Worm (Caenorhabditis elegans) whole organism, late embryonic: ENCODE measurements around the gene F54H5.5.
A peak's percentile ranks its signal among the peaks of the same experiment; 100 is the strongest.

ENCODE experiments used
- C08G9.2 ChIP-seq: sonication (generic microtip); optimal IDR thresholded peaks from 2 replicates; lab custom pipeline; 2016; ENCODE audit warnings: mild to moderate bottlenecking, missing genetic modification characterization, moderate library complexity, missing compliant biosample characterization
- F13H6.1 ChIP-seq: sonication (generic microtip); optimal IDR thresholded peaks from 2 replicates; lab custom pipeline; 2016; ENCODE audit warnings: missing genetic modification characterization, missing compliant biosample characterization
- K02D7.2 ChIP-seq: sonication (generic microtip); optimal IDR thresholded peaks from 2 replicates; lab custom pipeline; 2017; ENCODE audit warnings: mild to moderate bottlenecking, missing genetic modification characterization, missing compliant biosample characterization
- K09A11.1 ChIP-seq: sonication (generic microtip); optimal IDR thresholded peaks from 2 replicates; lab custom pipeline; 2017; ENCODE audit warnings: antibody characterized with exemption, mild to moderate bottlenecking, missing genetic modification characterization, missing compliant biosample characterization; ENCODE audit not compliant: insufficient read depth
- Y22D7AL.16 ChIP-seq: sonication (generic microtip); optimal IDR thresholded peaks from 2 replicates; lab custom pipeline; 2016; ENCODE audit warnings: missing genetic modification characterization, missing compliant biosample characterization
- ama-1 ChIP-seq: fragments of 150-350 bp; optimal IDR thresholded peaks from 2 replicates; lab custom pipeline; 2014
- ceh-18 ChIP-seq: sonication (generic microtip); optimal IDR thresholded peaks from 2 replicates; lab custom pipeline; 2016; ENCODE audit warnings: missing genetic modification characterization, missing compliant biosample characterization
- ceh-19 ChIP-seq: fragments of 200-800 bp; sonication (Bioruptor generic); optimal IDR thresholded peaks from 2 replicates; lab custom pipeline; 2018; ENCODE audit warnings: mild to moderate bottlenecking, missing genetic modification characterization, missing compliant biosample characterization
- ceh-34 ChIP-seq: sonication (generic microtip); optimal IDR thresholded peaks from 2 replicates; lab custom pipeline; 2016; ENCODE audit warnings: mild to moderate bottlenecking, missing genetic modification characterization, missing compliant biosample characterization
- che-1 ChIP-seq: sonication (generic microtip); optimal IDR thresholded peaks from 2 replicates; lab custom pipeline; 2016; ENCODE audit warnings: mild to moderate bottlenecking, missing genetic modification characterization, missing compliant biosample characterization
- elt-4 ChIP-seq: sonication (generic microtip); optimal IDR thresholded peaks from 2 replicates; lab custom pipeline; 2016; ENCODE audit warnings: missing genetic modification characterization, missing compliant biosample characterization
- ets-4 ChIP-seq: sonication (generic microtip); optimal IDR thresholded peaks from 2 replicates; lab custom pipeline; 2016; ENCODE audit warnings: missing genetic modification characterization, missing compliant biosample characterization
- fkh-10 ChIP-seq: fragments of 150-350 bp; optimal IDR thresholded peaks from 2 replicates; lab custom pipeline; 2014; ENCODE audit warnings: missing biosample characterization, missing genetic modification reagents, missing genetic modification characterization
- hlh-15 ChIP-seq: sonication (generic microtip); optimal IDR thresholded peaks from 2 replicates; lab custom pipeline; 2016; ENCODE audit warnings: missing genetic modification characterization, missing compliant biosample characterization
- lim-6 ChIP-seq: sonication (generic microtip); optimal IDR thresholded peaks from 2 replicates; lab custom pipeline; 2016; ENCODE audit warnings: missing genetic modification characterization, missing compliant biosample characterization
- nhr-11 ChIP-seq: fragments of 150-350 bp; optimal IDR thresholded peaks from 2 replicates; lab custom pipeline; 2014; ENCODE audit warnings: missing biosample characterization, missing genetic modification characterization
- nhr-232 ChIP-seq: sonication (generic microtip); optimal IDR thresholded peaks from 2 replicates; lab custom pipeline; 2016; ENCODE audit warnings: missing genetic modification characterization, missing compliant biosample characterization
- odd-2 ChIP-seq: sonication (generic microtip); optimal IDR thresholded peaks from 2 replicates; lab custom pipeline; 2017; ENCODE audit warnings: antibody characterized with exemption, mild to moderate bottlenecking, missing genetic modification characterization, missing compliant biosample characterization
- pat-9 ChIP-seq: fragments of 200-800 bp; sonication (Bioruptor generic); optimal IDR thresholded peaks from 2 replicates; lab custom pipeline; 2018; ENCODE audit warnings: mild to moderate bottlenecking, missing genetic modification characterization, moderate library complexity, missing compliant biosample characterization
- pqm-1 ChIP-seq: sonication (generic microtip); optimal IDR thresholded peaks from 2 replicates; lab custom pipeline; 2016; ENCODE audit warnings: missing genetic modification characterization, missing compliant biosample characterization
- pros-1 ChIP-seq: fragments of 150-350 bp; optimal IDR thresholded peaks from 2 replicates; lab custom pipeline; 2014; ENCODE audit warnings: missing biosample characterization, missing genetic modification reagents, missing genetic modification characterization
- rnt-1 ChIP-seq: sonication (generic microtip); optimal IDR thresholded peaks from 2 replicates; lab custom pipeline; 2016; ENCODE audit warnings: missing genetic modification characterization, missing compliant biosample characterization
- sox-2 ChIP-seq: fragments of 200-800 bp; sonication (Bioruptor generic); IDR thresholded peaks from 2 replicates; pipeline ENCODE4 v1.3.6; 2022; ENCODE audit warnings: missing genetic modification reagents, missing genetic modification characterization, missing compliant biosample characterization
- tbx-2 ChIP-seq: sonication (generic microtip); optimal IDR thresholded peaks from 2 replicates; lab custom pipeline; 2016; ENCODE audit warnings: missing genetic modification characterization, missing compliant biosample characterization
- tbx-7 ChIP-seq: sonication (generic microtip); optimal IDR thresholded peaks from 2 replicates; lab custom pipeline; 2016; ENCODE audit warnings: missing genotype, missing genetic modification characterization, missing compliant biosample characterization
- unc-3 ChIP-seq, 2 experiments: fragments of 200-800 bp in 1 of 2; sonication (Bioruptor generic) in 1 of 2; sonication (generic microtip) in 1 of 2; conservative IDR thresholded peaks in 1 of 2; optimal IDR thresholded peaks in 1 of 2; 2 replicates each; pipeline versions ENCODE4 v1.3.6 to Lab custom; 2016 to 2022; ENCODE audit warnings: missing compliant biosample characterization in 2 of 2, missing genetic modification characterization in 2 of 2, missing genetic modification reagents in 1 of 2
- unc-42 ChIP-seq: sonication (generic microtip); optimal IDR thresholded peaks from 2 replicates; lab custom pipeline; 2016; ENCODE audit warnings: missing genotype, missing genetic modification characterization, missing compliant biosample characterization
- unc-55 ChIP-seq: sonication (generic microtip); optimal IDR thresholded peaks from 2 replicates; lab custom pipeline; 2017; ENCODE audit warnings: missing biosample characterization, missing genetic modification reagents, missing genetic modification characterization
- unc-86 ChIP-seq: sonication (generic microtip); optimal IDR thresholded peaks from 2 replicates; lab custom pipeline; 2016; ENCODE audit warnings: missing genetic modification characterization, missing compliant biosample characterization
- ztf-16 ChIP-seq: sonication (generic microtip); optimal IDR thresholded peaks from 2 replicates; lab custom pipeline; 2017; ENCODE audit warnings: missing genetic modification characterization, missing compliant biosample characterization

Gene F54H5.5

ce11 chrII:6646903-6647302 lies 19.8 kb upstream of the F54H5.5 start:
- TF ChIP-seq pat-9 (tag; lab: Kevin White, UChicago) (no peak), fkh-10 (no peak), sox-2 (GFP tag; lab: Robert Waterston, UW) (no peak), ets-4 (no peak), pqm-1 (tag; lab: Kevin White, UChicago) (no peak), che-1 (tag; lab: Kevin White, UChicago) (no peak), ceh-19 (GFP tag; lab: Kevin White, UChicago) (no peak), lim-6 (no peak), tbx-7 (tag; lab: Kevin White, UChicago) (no peak), rnt-1 (tag; lab: Kevin White, UChicago) (no peak), tbx-2 (tag; lab: Kevin White, UChicago) (no peak)

ce11 chrII:6642651-6643167 lies 15.6 kb upstream of the F54H5.5 start, which contains the start of gene T19D12.6:
TSS of gene T19D12.6 (minus strand) at chrII:6643117.
- no peak for TF ChIP-seq ceh-18 (tag; lab: Kevin White, UChicago)
- no peak for TF ChIP-seq Y22D7AL.16 (tag; lab: Kevin White, UChicago)
- TF ChIP-seq ztf-16 (tag; lab: Kevin White, UChicago) = no peak
- no peak for TF ChIP-seq sox-2 (GFP tag; lab: Robert Waterston, UW)
- no peak for TF ChIP-seq nhr-232 (tag; lab: Kevin White, UChicago)

- TF ChIP-seq che-1 (tag; lab: Kevin White, UChicago) (no peak), ets-4 (no peak), unc-42 (tag; lab: Kevin White, UChicago) (peak; percentile 67)
- TF ChIP-seq, all 69 proteins: peak for 1
Measured at ce11 chrII:6642180-6642579, 15.1 kb upstream of the F54H5.5 start.

DNA sequence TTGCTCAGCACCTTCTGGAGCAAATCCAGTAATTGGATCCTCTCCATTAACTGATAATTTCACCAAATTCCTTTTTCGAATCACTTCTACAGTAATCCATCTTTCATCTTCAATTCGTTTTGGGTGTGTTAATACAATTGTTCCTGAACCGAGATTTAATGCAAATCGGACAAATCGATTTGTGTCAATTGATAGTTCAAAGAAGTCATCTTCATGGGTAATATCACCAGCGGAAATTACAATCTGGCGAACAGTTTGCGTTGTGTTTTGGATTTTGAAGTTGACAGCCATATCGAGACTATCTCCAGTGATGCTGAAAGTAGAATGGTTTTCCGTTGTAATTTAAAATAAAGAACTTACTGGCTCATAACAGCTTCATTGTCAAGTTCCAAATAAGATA lies 10.8 kb upstream of the F54H5.5 start:
- TF ChIP-seq elt-4 (tag; lab: Kevin White, UChicago) (no peak), ztf-16 (tag; lab: Kevin White, UChicago) (no peak), unc-55 (GFP tag; lab: Kevin White, UChicago) (no peak), unc-3 (GFP tag; conservative IDR thresholded peaks at IDR 0.05; lab: Robert Waterston, UW) (no peak), unc-3 (tag; optimal IDR thresholded peaks at IDR 0.05; lab: Kevin White, UChicago) (no peak), unc-86 (tag; lab: Kevin White, UChicago) (no peak), pqm-1 (tag; lab: Kevin White, UChicago) (no peak), odd-2 (tag; lab: Kevin White, UChicago) (no peak), C08G9.2 (tag; lab: Kevin White, UChicago) (no peak), pros-1 (tag; lab: Kevin White, UChicago) (no peak)

- TF ChIP-seq C08G9.2 (tag; lab: Kevin White, UChicago) = no peak
- TF ChIP-seq K02D7.2 = no peak
- no peak for TF ChIP-seq K09A11.1
- TF ChIP-seq unc-55 (GFP tag; lab: Kevin White, UChicago) = no peak
- TF ChIP-seq F13H6.1 (tag; lab: Kevin White, UChicago) = no peak
- no peak for TF ChIP-seq ceh-34 (tag; lab: Kevin White, UChicago)
- no peak for TF ChIP-seq nhr-11 (tag; lab: Kevin White, UChicago)
- no peak for TF ChIP-seq tbx-2 (tag; lab: Kevin White, UChicago)
- TF ChIP-seq ama-1 (lab: Kevin White, UChicago) = no peak
- TF ChIP-seq, all 69 proteins: peak for 0
Measured at ce11 chrII:6636136-6636535, 9.1 kb upstream of the F54H5.5 start, which contains the start of gene T19D12.5. TSS of gene T19D12.5 (minus strand) at chrII:6636236.

- TF ChIP-seq pros-1 (tag; lab: Kevin White, UChicago) (no peak), hlh-15 (tag; lab: Kevin White, UChicago) (no peak)
Measured at ce11 chrII:6631995-6632394, 4.9 kb upstream of the F54H5.5 start.
